Worm (Caenorhabditis elegans) whole organism, young adult: ENCODE measurements around the gene ddn-3.
A peak's percentile ranks its signal among the peaks of the same experiment; 100 is the strongest.

ENCODE experiments used
- B0336.3 ChIP-seq: fragments of 200-800 bp; sonication (Bioruptor generic); IDR thresholded peaks from 2 replicates; pipeline ENCODE4 v1.3.6; 2022; ENCODE audit warnings: missing genetic modification characterization, missing compliant biosample characterization
- F10E7.11 ChIP-seq: sonication (generic microtip); optimal IDR thresholded peaks from 2 replicates; lab custom pipeline; 2017; ENCODE audit warnings: mild to moderate bottlenecking, missing genetic modification characterization, moderate library complexity, missing compliant biosample characterization
- F23B12.7 ChIP-seq: sonication (generic microtip); optimal IDR thresholded peaks from 2 replicates; lab custom pipeline; 2017; ENCODE audit warnings: missing genetic modification characterization, mild to moderate bottlenecking, missing compliant biosample characterization, antibody characterized with exemption, moderate library complexity; ENCODE audit not compliant: insufficient read depth
- F52B5.7 ChIP-seq: sonication (generic microtip); optimal IDR thresholded peaks from 2 replicates; lab custom pipeline; 2016; ENCODE audit warnings: mild to moderate bottlenecking, missing genetic modification characterization, missing compliant biosample characterization
- F55B11.4 ChIP-seq: sonication (generic microtip); optimal IDR thresholded peaks from 2 replicates; lab custom pipeline; 2016; ENCODE audit warnings: missing compliant biosample characterization, missing genetic modification characterization, borderline replicate concordance; ENCODE audit not compliant: insufficient read depth
- F57A8.1 ChIP-seq: fragments of 200-800 bp; sonication (Bioruptor generic); optimal IDR thresholded peaks from 2 replicates; lab custom pipeline; 2018; ENCODE audit warnings: mild to moderate bottlenecking, missing genetic modification characterization, moderate library complexity, missing compliant biosample characterization
- K11D2.4 ChIP-seq: fragments of 200-800 bp; sonication (Bioruptor generic); IDR thresholded peaks from 2 replicates; pipeline ENCODE4 v1.3.6; 2022; ENCODE audit warnings: missing genetic modification reagents, missing genetic modification characterization, missing compliant biosample characterization
- T07F8.4 ChIP-seq: sonication (generic microtip); optimal IDR thresholded peaks from 2 replicates; lab custom pipeline; 2016; ENCODE audit warnings: mild to moderate bottlenecking, missing genetic modification characterization, moderate library complexity, missing compliant biosample characterization
- Y67H2A.10 ChIP-seq: fragments of 200-800 bp; sonication (Bioruptor generic); conservative IDR thresholded peaks from 2 replicates; pipeline ENCODE4 v1.3.6; 2022; ENCODE audit warnings: missing genetic modification reagents, missing genetic modification characterization, missing compliant biosample characterization
- ZK185.1 ChIP-seq: sonication (generic microtip); optimal IDR thresholded peaks from 2 replicates; lab custom pipeline; 2016; ENCODE audit warnings: mild to moderate bottlenecking, missing genetic modification characterization, missing compliant biosample characterization; ENCODE audit not compliant: poor library complexity, severe bottlenecking
- akir-1 ChIP-seq: fragments of 200-800 bp; sonication (Bioruptor generic); optimal IDR thresholded peaks from 2 replicates; lab custom pipeline; 2018; ENCODE audit warnings: mild to moderate bottlenecking, missing genetic modification characterization, moderate library complexity, missing compliant biosample characterization
- aptf-3 ChIP-seq: fragments of 200-800 bp; sonication (Bioruptor generic); IDR thresholded peaks from 2 replicates; pipeline ENCODE4 v1.3.6; 2022; ENCODE audit warnings: missing genetic modification characterization, missing compliant biosample characterization
- atf-7 ChIP-seq: sonication (generic microtip); optimal IDR thresholded peaks from 2 replicates; lab custom pipeline; 2017; ENCODE audit warnings: mild to moderate bottlenecking, missing genetic modification characterization, missing compliant biosample characterization
- athp-1 ChIP-seq: sonication (generic microtip); optimal IDR thresholded peaks from 2 replicates; lab custom pipeline; 2017; ENCODE audit warnings: mild to moderate bottlenecking, missing genetic modification characterization, missing compliant biosample characterization
- attf-5 ChIP-seq: fragments of 200-800 bp; sonication (Bioruptor generic); optimal IDR thresholded peaks from 2 replicates; lab custom pipeline; 2018; ENCODE audit warnings: mild to moderate bottlenecking, missing genetic modification characterization, missing compliant biosample characterization
- bed-2 ChIP-seq: fragments of 200-800 bp; sonication (Bioruptor generic); IDR thresholded peaks from 2 replicates; pipeline ENCODE4 v1.3.6; 2022; ENCODE audit warnings: missing genetic modification reagents, missing genetic modification characterization, missing compliant biosample characterization
- cebp-1 ChIP-seq, 2 experiments: fragments of 200-800 bp in 1 of 2; sonication (Bioruptor generic) in 1 of 2; sonication (generic microtip) in 1 of 2; IDR thresholded peaks in 1 of 2; optimal IDR thresholded peaks in 1 of 2; 2 replicates each; pipeline versions ENCODE4 v1.3.6 to Lab custom; 2017 to 2022; ENCODE audit warnings: missing compliant biosample characterization in 2 of 2, missing genetic modification characterization in 2 of 2, mild to moderate bottlenecking in 1 of 2, missing genetic modification reagents in 1 of 2, moderate library complexity in 1 of 2
- cebp-2 ChIP-seq: fragments of 200-800 bp; sonication (Bioruptor generic); IDR thresholded peaks from 2 replicates; pipeline ENCODE4 v1.3.6; 2022; ENCODE audit warnings: missing genetic modification characterization, missing compliant biosample characterization
- ceh-100 ChIP-seq: fragments of 200-800 bp; sonication (Bioruptor generic); IDR thresholded peaks from 2 replicates; pipeline ENCODE4 v1.3.6; 2022; ENCODE audit warnings: missing genetic modification reagents, missing genetic modification characterization, missing compliant biosample characterization
- ceh-40 ChIP-seq: fragments of 200-800 bp; sonication (Bioruptor generic); IDR thresholded peaks from 2 replicates; pipeline ENCODE4 v1.3.6; 2022; ENCODE audit warnings: missing genetic modification characterization, missing compliant biosample characterization
- ceh-58 ChIP-seq: fragments of 200-800 bp; sonication (Bioruptor generic); IDR thresholded peaks from 2 replicates; pipeline ENCODE4 v1.3.6; 2022; ENCODE audit warnings: missing genetic modification characterization, missing compliant biosample characterization
- efl-1 ChIP-seq: fragments of 150-350 bp; optimal IDR thresholded peaks from 2 replicates; lab custom pipeline; 2014; ENCODE audit warnings: missing biosample characterization, missing genetic modification reagents, missing genetic modification characterization
- egrh-3 ChIP-seq: fragments of 200-800 bp; sonication (Bioruptor generic); IDR thresholded peaks from 2 replicates; pipeline ENCODE4 v1.3.6; 2022; ENCODE audit warnings: missing genetic modification reagents, missing genetic modification characterization, missing compliant biosample characterization
- ekl-4 ChIP-seq: fragments of 200-800 bp; sonication (Bioruptor generic); IDR thresholded peaks from 2 replicates; pipeline ENCODE4 v1.3.6; 2022; ENCODE audit warnings: missing genetic modification reagents, missing genetic modification characterization, missing compliant biosample characterization
- hmg-1.2 ChIP-seq: fragments of 200-800 bp; sonication (Bioruptor generic); IDR thresholded peaks from 2 replicates; pipeline ENCODE4 v1.3.6; 2022; ENCODE audit warnings: missing genetic modification reagents, missing genetic modification characterization, missing compliant biosample characterization
- lin-40 ChIP-seq: sonication (generic microtip); optimal IDR thresholded peaks from 2 replicates; lab custom pipeline; 2016; ENCODE audit warnings: missing genetic modification characterization, mild to moderate bottlenecking, missing compliant biosample characterization, missing genotype, missing genetic modification reagents
- lin-54 ChIP-seq: fragments of 200-800 bp; sonication (Bioruptor generic); optimal IDR thresholded peaks from 2 replicates; lab custom pipeline; 2018; ENCODE audit warnings: mild to moderate bottlenecking, missing genetic modification characterization, missing compliant biosample characterization
- lsy-27 ChIP-seq: sonication (generic microtip); optimal IDR thresholded peaks from 2 replicates; lab custom pipeline; 2017; ENCODE audit warnings: missing genetic modification characterization, mild to moderate bottlenecking, missing compliant biosample characterization, antibody characterized with exemption, missing genotype, borderline replicate concordance; ENCODE audit not compliant: insufficient read depth
- madf-8 ChIP-seq: fragments of 200-800 bp; sonication (Bioruptor generic); conservative IDR thresholded peaks from 2 replicates; pipeline ENCODE4 v1.3.6; 2022; ENCODE audit warnings: missing genetic modification reagents, missing genetic modification characterization, missing compliant biosample characterization
- mes-4 ChIP-seq: sonication (generic microtip); optimal IDR thresholded peaks from 2 replicates; lab custom pipeline; 2016; ENCODE audit warnings: missing genotype, missing genetic modification characterization, missing compliant biosample characterization
- nfyb-1 ChIP-seq: fragments of 200-800 bp; sonication (Bioruptor generic); IDR thresholded peaks from 2 replicates; pipeline ENCODE4 v1.3.6; 2022; ENCODE audit warnings: missing genetic modification reagents, missing genetic modification characterization, missing compliant biosample characterization
- pbrm-1 ChIP-seq: fragments of 200-800 bp; sonication (Bioruptor generic); IDR thresholded peaks from 2 replicates; pipeline ENCODE4 v1.3.6; 2022; ENCODE audit warnings: missing genetic modification reagents, missing genetic modification characterization, missing compliant biosample characterization
- repo-1 ChIP-seq: sonication (generic microtip); optimal IDR thresholded peaks from 2 replicates; lab custom pipeline; 2017; ENCODE audit warnings: mild to moderate bottlenecking, missing genetic modification characterization, missing compliant biosample characterization
- sdz-38 ChIP-seq: sonication (generic microtip); optimal IDR thresholded peaks from 2 replicates; lab custom pipeline; 2016; ENCODE audit warnings: missing genotype, missing genetic modification characterization, missing compliant biosample characterization
- somi-1 ChIP-seq: fragments of 200-800 bp; sonication (Bioruptor generic); optimal IDR thresholded peaks from 2 replicates; lab custom pipeline; 2018; ENCODE audit warnings: mild to moderate bottlenecking, missing genetic modification characterization, missing compliant biosample characterization
- unc-130 ChIP-seq: sonication (generic microtip); optimal IDR thresholded peaks from 2 replicates; lab custom pipeline; 2016; ENCODE audit warnings: missing genetic modification reagents, missing genetic modification characterization, missing compliant biosample characterization
- zfh-2 ChIP-seq: fragments of 200-800 bp; sonication (Bioruptor generic); conservative IDR thresholded peaks from 2 replicates; pipeline ENCODE4 v1.3.6; 2022; ENCODE audit warnings: missing genetic modification reagents, missing genetic modification characterization, missing compliant biosample characterization
- ztf-28 ChIP-seq: fragments of 200-800 bp; sonication (Bioruptor generic); IDR thresholded peaks from 2 replicates; pipeline ENCODE4 v1.3.6; 2022; ENCODE audit warnings: missing genetic modification reagents, missing genetic modification characterization, missing compliant biosample characterization
- ztf-3 ChIP-seq: fragments of 200-800 bp; sonication (Bioruptor generic); optimal IDR thresholded peaks from 2 replicates; lab custom pipeline; 2018; ENCODE audit warnings: mild to moderate bottlenecking, missing genetic modification characterization, missing compliant biosample characterization

The ddn-3 gene

DNA sequence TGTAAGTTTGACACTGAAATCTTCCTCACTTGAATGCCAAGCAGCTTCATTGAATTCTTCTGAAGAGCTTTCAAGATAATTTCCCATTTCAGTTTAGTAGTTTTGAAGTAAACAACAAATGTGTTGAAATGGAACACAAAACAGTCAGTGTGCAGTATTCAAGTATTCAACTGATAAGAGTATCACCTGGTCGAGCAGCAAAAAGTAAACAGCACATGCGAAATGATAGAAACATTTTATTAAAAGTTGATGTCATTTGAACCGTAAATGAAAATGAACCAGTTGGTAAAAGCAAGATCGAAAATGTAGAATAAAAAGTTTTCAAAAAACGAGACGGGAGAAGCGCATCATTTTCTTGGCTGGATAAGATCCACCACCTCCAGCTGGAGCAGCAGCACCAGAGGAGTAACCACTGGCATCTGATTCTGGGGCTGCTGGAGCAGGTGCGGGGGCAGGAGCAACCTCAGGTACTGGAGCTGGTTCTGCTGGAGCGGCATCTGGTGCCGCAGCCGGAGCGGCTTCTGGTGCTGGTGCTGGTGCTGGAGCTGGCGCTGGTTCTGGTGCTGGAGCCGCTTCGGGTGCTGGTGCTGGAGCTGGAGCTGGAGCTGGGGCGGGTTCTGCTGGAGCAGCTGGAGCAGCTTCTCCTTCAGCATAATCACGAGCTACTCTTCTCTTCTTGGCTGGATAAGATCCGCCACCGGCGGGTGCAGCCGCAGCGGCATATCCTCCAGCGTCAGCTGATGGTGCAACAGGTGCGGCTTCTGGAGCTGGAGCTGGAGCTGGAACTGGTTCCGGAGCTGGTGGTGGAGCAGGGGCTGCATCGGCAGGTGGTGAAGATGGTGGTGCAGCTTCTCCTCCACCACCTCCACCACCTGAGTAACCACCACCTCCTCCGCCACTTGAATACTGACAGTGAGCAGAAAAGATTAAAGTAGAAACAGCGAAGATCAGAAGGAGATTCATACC, 13.8 kb upstream of the ddn-3 start, which contains the start of the genes F47B8.4 and F47B8.18 (continued):
- TF ChIP-seq unc-130, result no peak
- 0 out of 2 replicates have a peak, but pooled peaks have one; percentile 15 for TF ChIP-seq cebp-1 (GFP tag; IDR thresholded peaks at IDR 0.05; lab: Robert Waterston, UW)
- TF ChIP-seq cebp-1 (tag; optimal IDR thresholded peaks at IDR 0.05; lab: Kevin White, UChicago), result no peak
- no peak for TF ChIP-seq hmg-1.2 (GFP tag; lab: Robert Waterston, UW)
- TF ChIP-seq K11D2.4 (GFP tag; lab: Robert Waterston, UW), result no peak
- TF ChIP-seq ekl-4 (GFP tag; lab: Robert Waterston, UW), result no peak
- TF ChIP-seq ZK185.1 (tag; lab: Kevin White, UChicago), result no peak
- no peak for TF ChIP-seq aptf-3 (GFP tag; lab: Robert Waterston, UW)
- no peak for TF ChIP-seq lin-54 (GFP tag; lab: Kevin White, UChicago)
- no peak for TF ChIP-seq Y67H2A.10
- TF ChIP-seq sdz-38 (tag; lab: Kevin White, UChicago), result no peak

DNA sequence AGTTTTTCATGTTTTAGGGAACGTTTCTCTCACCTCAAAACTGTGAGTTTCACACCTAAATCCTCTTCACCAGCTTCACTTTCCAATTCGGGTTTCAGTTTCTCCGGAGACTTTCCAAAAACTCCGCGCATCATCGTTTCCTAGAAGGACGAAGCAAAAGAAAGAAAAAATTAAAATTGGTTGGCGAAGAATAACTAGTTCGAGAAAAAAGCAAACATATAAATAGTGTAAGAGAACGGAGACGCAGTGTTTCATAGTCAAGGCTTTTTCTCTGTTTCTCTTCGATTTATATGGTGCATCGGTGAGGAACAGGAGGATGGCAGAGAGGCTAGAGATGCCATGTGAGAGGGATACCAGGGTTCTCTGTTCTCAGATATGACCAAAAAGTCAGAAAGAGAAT, 11.7 kb upstream of the ddn-3 start, which contains the start of gene F47B8.3:
Gene F47B8.3 (minus strand): TSS at position 261 of the 400 bp plus-strand sequence.
- no peak for TF ChIP-seq F55B11.4 (tag; lab: Kevin White, UChicago)
- no peak for TF ChIP-seq F23B12.7 (tag; lab: Kevin White, UChicago)
- no peak for TF ChIP-seq ekl-4 (GFP tag; lab: Robert Waterston, UW)
- no peak for TF ChIP-seq efl-1 (GFP tag; lab: Kevin White, UChicago)
- no peak for TF ChIP-seq cebp-1 (GFP tag; IDR thresholded peaks at IDR 0.05; lab: Robert Waterston, UW)
- peak; percentile 70 for TF ChIP-seq cebp-1 (tag; optimal IDR thresholded peaks at IDR 0.05; lab: Kevin White, UChicago)
- TF ChIP-seq hmg-1.2 (GFP tag; lab: Robert Waterston, UW), result peak; percentile 75; the same call in 1 of the 2 replicates
- no peak for TF ChIP-seq F52B5.7 (tag; lab: Kevin White, UChicago)

- TF ChIP-seq F52B5.7 (tag; lab: Kevin White, UChicago) (no peak), zfh-2 (GFP tag; lab: Robert Waterston, UW) (peak; percentile 95), ZK185.1 (tag; lab: Kevin White, UChicago) (no peak), F57A8.1 (GFP tag; lab: Kevin White, UChicago) (peak; percentile 31), pbrm-1 (GFP tag; lab: Robert Waterston, UW) (0 out of 2 replicates have a peak, but pooled peaks have one; percentile 14), egrh-3 (peak; percentile 98), T07F8.4 (tag; lab: Kevin White, UChicago) (no peak), lin-40 (tag; lab: Kevin White, UChicago) (no peak), ztf-28 (no peak), B0336.3 (peak; percentile 31; the same call in 1 of the 2 replicates), attf-5 (peak; percentile 23), athp-1 (tag; lab: Kevin White, UChicago) (peak; percentile 15), nfyb-1 (GFP tag; lab: Robert Waterston, UW) (0 out of 2 replicates have a peak, but pooled peaks have one; percentile 30), repo-1 (no peak), bed-2 (GFP tag; lab: Robert Waterston, UW) (no peak), cebp-1 (GFP tag; IDR thresholded peaks at IDR 0.05; lab: Robert Waterston, UW) (no peak), cebp-1 (tag; optimal IDR thresholded peaks at IDR 0.05; lab: Kevin White, UChicago) (peak; percentile 26), ceh-100 (GFP tag; lab: Robert Waterston, UW) (no peak)
Observed at ce11 chrV:14320730-14321319, 9.8 kb upstream of the ddn-3 start.

- no peak for TF ChIP-seq F10E7.11 (tag; lab: Kevin White, UChicago)
- no peak for TF ChIP-seq ekl-4 (GFP tag; lab: Robert Waterston, UW)
- TF ChIP-seq ceh-58, result no peak
- no peak for TF ChIP-seq somi-1
- TF ChIP-seq lsy-27 (tag; lab: Kevin White, UChicago), result no peak
- TF ChIP-seq madf-8 (GFP tag; lab: Robert Waterston, UW), result no peak
- TF ChIP-seq ceh-40, result no peak
- TF ChIP-seq ztf-3 (GFP tag; lab: Kevin White, UChicago), result no peak
- no peak for TF ChIP-seq cebp-2 (GFP tag; lab: Robert Waterston, UW)
- no peak for TF ChIP-seq efl-1 (GFP tag; lab: Kevin White, UChicago)
- no peak for TF ChIP-seq atf-7 (tag; lab: Kevin White, UChicago)
- no peak for TF ChIP-seq mes-4 (tag; lab: Kevin White, UChicago)
- no peak for TF ChIP-seq akir-1 (GFP tag; lab: Kevin White, UChicago)
Observed at ce11 chrV:14320246-14320645, 9.2 kb upstream of the ddn-3 start, which contains the start of gene F47B8.14. Gene F47B8.14 (plus strand): TSS chrV:14320546.
